Worm (Caenorhabditis elegans): ENCODE data around the gene ZK829.1.

ce11 chrIV:11924092-11924491, 18.1 kb downstream of the ZK829.1 start:
- TF ChIP-seq ceh-91 (GFP tag; IDR thresholded peaks at IDR 0.05) (no peak), Y53F4B.3 (GFP tag; IDR thresholded peaks at IDR 0.05) (no peak), ceh-27 (GFP tag; optimal IDR thresholded peaks at IDR 0.05) (no peak), hmg-20 (GFP tag; IDR thresholded peaks at IDR 0.05) (no peak), efl-1 (GFP tag; optimal IDR thresholded peaks at IDR 0.05) (no peak), die-1 (tag; optimal IDR thresholded peaks at IDR 0.05) (no peak), F57C9.4 (tag; optimal IDR thresholded peaks at IDR 0.05) (no peak), pha-4 (tag; optimal IDR thresholded peaks at IDR 0.05) (no peak)
